Fruit fly (Drosophila melanogaster) whole organism, embryonic: ENCODE data around the gene ArgRS-m.
A peak's percentile ranks its signal among the peaks of the same experiment; 100 is the strongest.

Experiments used
- Abd-B ChIP-seq: fragments of 200-800 bp; sonication (Bioruptor generic); optimal IDR thresholded peaks from 2 replicates; lab custom pipeline; 2018; ENCODE audit warnings: missing biosample characterization, mild to moderate bottlenecking, missing genetic modification characterization, moderate library complexity
- B-H1 ChIP-seq: fragments of 200-800 bp; sonication (Bioruptor generic); IDR thresholded peaks from 3 replicates; pipeline ENCODE4 v1.3.6; 2022; ENCODE audit warnings: missing biosample characterization, missing genetic modification characterization
- CG10267 ChIP-seq: fragments of 200-800 bp; sonication (Bioruptor generic); optimal IDR thresholded peaks from 2 replicates; lab custom pipeline; 2018; ENCODE audit warnings: missing biosample characterization, mild to moderate bottlenecking, missing genetic modification characterization, moderate library complexity
- CG10366 ChIP-seq: fragments of 200-800 bp; sonication (Bioruptor generic); IDR thresholded peaks from 2 replicates; pipeline ENCODE4 v1.3.6; 2022; ENCODE audit warnings: missing biosample characterization, missing genetic modification characterization
- CG10959 ChIP-seq: fragments of 200-800 bp; sonication (Bioruptor generic); IDR thresholded peaks from 2 replicates; pipeline ENCODE4 v1.3.6; 2022; ENCODE audit warnings: missing biosample characterization, missing genetic modification characterization
- CG11695 ChIP-seq: fragments of 200-800 bp; sonication (Bioruptor generic); IDR thresholded peaks from 3 replicates; pipeline ENCODE4 v1.3.6; 2022; ENCODE audit warnings: missing biosample characterization, missing genetic modification characterization
- CG12769 ChIP-seq: fragments of 200-800 bp; sonication (Bioruptor generic); optimal IDR thresholded peaks from 2 replicates; lab custom pipeline; 2019; ENCODE audit warnings: missing biosample characterization, mild to moderate bottlenecking, missing genetic modification characterization, moderate library complexity
- CG14441 ChIP-seq: fragments of 200-800 bp; sonication (Bioruptor generic); IDR thresholded peaks from 2 replicates; pipeline ENCODE4 v1.3.6; 2022; ENCODE audit warnings: missing biosample characterization, missing genetic modification characterization
- CG15601 ChIP-seq: fragments of 200-800 bp; sonication (Bioruptor generic); optimal IDR thresholded peaks from 3 replicates; lab custom pipeline; 2019; ENCODE audit warnings: missing biosample characterization, mild to moderate bottlenecking, missing genetic modification characterization, moderate library complexity
- CG17359 ChIP-seq: fragments of 200-800 bp; sonication (Bioruptor generic); optimal IDR thresholded peaks from 3 replicates; lab custom pipeline; 2018; ENCODE audit warnings: missing biosample characterization, mild to moderate bottlenecking, missing genetic modification characterization, moderate library complexity
- CG2199 ChIP-seq: fragments of 200-800 bp; sonication (Bioruptor generic); IDR thresholded peaks from 3 replicates; pipeline ENCODE4 v1.3.6; 2022; ENCODE audit warnings: missing biosample characterization, missing genetic modification characterization
- CG2202 ChIP-seq: fragments of 200-800 bp; sonication (Bioruptor generic); optimal IDR thresholded peaks from 2 replicates; lab custom pipeline; 2018; ENCODE audit warnings: missing biosample characterization, mild to moderate bottlenecking, missing genetic modification characterization
- CG2678 ChIP-seq: fragments of 200-800 bp; sonication (Bioruptor generic); optimal IDR thresholded peaks from 3 replicates; lab custom pipeline; 2019; ENCODE audit warnings: missing biosample characterization, mild to moderate bottlenecking, missing genetic modification characterization, moderate library complexity
- CG32772 ChIP-seq: fragments of 200-800 bp; sonication (Bioruptor generic); IDR thresholded peaks from 2 replicates; pipeline ENCODE4 v1.3.6; 2022; ENCODE audit warnings: missing biosample characterization, missing genetic modification characterization
- CG3838 ChIP-seq: fragments of 200-800 bp; sonication (Bioruptor generic); optimal IDR thresholded peaks from 3 replicates; lab custom pipeline; 2016; ENCODE audit warnings: missing biosample characterization, missing genetic modification characterization
- CG6654 ChIP-seq: fragments of 200-800 bp; sonication (Bioruptor generic); optimal IDR thresholded peaks from 2 replicates; lab custom pipeline; 2017; ENCODE audit warnings: missing biosample characterization, mild to moderate bottlenecking, missing genetic modification characterization
- CG8281 ChIP-seq: fragments of 200-800 bp; sonication (Bioruptor generic); optimal IDR thresholded peaks from 2 replicates; lab custom pipeline; 2018; ENCODE audit warnings: missing biosample characterization, mild to moderate bottlenecking, missing genetic modification characterization, moderate library complexity
- CoRest ChIP-seq: fragments of 200-800 bp; sonication (Bioruptor generic); optimal IDR thresholded peaks from 3 replicates; lab custom pipeline; 2018; ENCODE audit warnings: missing biosample characterization, mild to moderate bottlenecking, missing genetic modification characterization, moderate library complexity
- Dp ChIP-seq: fragments of 200-800 bp; sonication (Bioruptor generic); optimal IDR thresholded peaks from 2 replicates; lab custom pipeline; 2018; ENCODE audit warnings: missing biosample characterization, mild to moderate bottlenecking, missing genetic modification characterization, moderate library complexity
- E2f2 ChIP-seq: fragments of 200-800 bp; sonication (Bioruptor generic); IDR thresholded peaks from 2 replicates; pipeline ENCODE4 v1.3.6; 2022; ENCODE audit warnings: missing biosample characterization, missing genetic modification characterization
- Fer2 ChIP-seq: fragments of 200-800 bp; sonication (Bioruptor generic); optimal IDR thresholded peaks from 2 replicates; lab custom pipeline; 2018; ENCODE audit warnings: missing biosample characterization, mild to moderate bottlenecking, missing genetic modification characterization, moderate library complexity
- Six4 ChIP-seq: fragments of 200-800 bp; sonication (Bioruptor generic); optimal IDR thresholded peaks from 2 replicates; lab custom pipeline; 2016; ENCODE audit warnings: missing biosample characterization, missing genetic modification characterization
- TFAM ChIP-seq: fragments of 200-800 bp; sonication (Bioruptor generic); optimal IDR thresholded peaks from 2 replicates; lab custom pipeline; 2017; ENCODE audit warnings: missing biosample characterization, missing genetic modification characterization, inconsistent platforms
- Usf ChIP-seq: fragments of 200-800 bp; sonication (Bioruptor generic); optimal IDR thresholded peaks from 2 replicates; lab custom pipeline; 2017; ENCODE audit warnings: missing genotype, missing biosample characterization, missing genetic modification characterization
- ab ChIP-seq: fragments of 200-800 bp; sonication (Bioruptor generic); optimal IDR thresholded peaks from 2 replicates; lab custom pipeline; 2016; ENCODE audit warnings: missing biosample characterization, missing genetic modification characterization
- bigmax ChIP-seq: fragments of 200-800 bp; sonication (Bioruptor generic); optimal IDR thresholded peaks from 2 replicates; lab custom pipeline; 2018; ENCODE audit warnings: missing biosample characterization, mild to moderate bottlenecking, missing genetic modification characterization
- chinmo ChIP-seq: fragments of 200-800 bp; sonication (Bioruptor generic); IDR thresholded peaks from 4 replicates; pipeline ENCODE4 v1.3.6; 2022; ENCODE audit warnings: missing biosample characterization, missing genetic modification characterization; ENCODE audit not compliant: partially characterized antibody
- dan ChIP-seq: fragments of 200-800 bp; sonication (Bioruptor generic); IDR thresholded peaks from 2 replicates; pipeline ENCODE4 v1.3.6; 2022; ENCODE audit warnings: missing biosample characterization, missing genetic modification characterization
- danr ChIP-seq: fragments of 200-800 bp; sonication (Bioruptor generic); IDR thresholded peaks from 2 replicates; pipeline ENCODE4 v1.3.6; 2022; ENCODE audit warnings: missing biosample characterization, missing genetic modification characterization
- eyg ChIP-seq: fragments of 200-800 bp; sonication (Bioruptor generic); optimal IDR thresholded peaks from 3 replicates; lab custom pipeline; 2016; ENCODE audit warnings: missing biosample characterization, missing genetic modification characterization
- fu2 ChIP-seq: fragments of 200-800 bp; sonication (Bioruptor generic); optimal IDR thresholded peaks from 2 replicates; lab custom pipeline; 2016; ENCODE audit warnings: missing biosample characterization, missing genetic modification characterization
- gce ChIP-seq: fragments of 200-800 bp; sonication (Bioruptor generic); IDR thresholded peaks from 3 replicates; pipeline ENCODE4 v1.3.6; 2022; ENCODE audit warnings: missing biosample characterization, missing genetic modification characterization
- gfzf ChIP-seq: fragments of 200-800 bp; sonication (Bioruptor generic); optimal IDR thresholded peaks from 2 replicates; lab custom pipeline; 2016; ENCODE audit warnings: missing biosample characterization, mild to moderate bottlenecking, missing genetic modification characterization, moderate library complexity
- grn ChIP-seq: fragments of 200-800 bp; sonication (Bioruptor generic); optimal IDR thresholded peaks from 3 replicates; lab custom pipeline; 2017; ENCODE audit warnings: missing biosample characterization, missing genetic modification characterization
- hth ChIP-seq: fragments of >200 bp; optimal IDR thresholded peaks from 2 replicates; lab custom pipeline; 2017; ENCODE audit warnings: inconsistent platforms
- otp ChIP-seq: fragments of 200-800 bp; sonication (Bioruptor generic); IDR thresholded peaks from 3 replicates; pipeline ENCODE4, ENCODE4 v1.3.6; 2022; ENCODE audit warnings: missing biosample characterization, missing genetic modification characterization
- slp2 ChIP-seq: fragments of 200-800 bp; sonication (Bioruptor generic); optimal IDR thresholded peaks from 2 replicates; lab custom pipeline; 2016; ENCODE audit warnings: missing biosample characterization, missing genetic modification characterization
- sug ChIP-seq: fragments of 200-800 bp; optimal IDR thresholded peaks from 2 replicates; lab custom pipeline; 2019; ENCODE audit warnings: missing biosample characterization, mild to moderate bottlenecking, missing genetic modification characterization, moderate library complexity
- tgo ChIP-seq: fragments of 200-800 bp; sonication (Bioruptor generic); IDR thresholded peaks from 3 replicates; pipeline ENCODE4 v1.3.6; 2022; ENCODE audit warnings: missing biosample characterization, missing genetic modification characterization
- toy ChIP-seq: fragments of 200-800 bp; sonication (Bioruptor generic); IDR thresholded peaks from 2 replicates; pipeline ENCODE4 v1.3.6; 2022; ENCODE audit warnings: missing biosample characterization, missing genetic modification characterization
- ttk ChIP-seq: fragments of 200-800 bp; sonication (Bioruptor generic); IDR thresholded peaks from 2 replicates; pipeline ENCODE4 v2.1.2; 2022; ENCODE audit warnings: missing biosample characterization, missing genetic modification characterization

Gene ArgRS-m

dm6 chr3R:7913139-7913538 is 26.3 kb downstream of the ArgRS-m start, which contains the start of gene Rfk (continued):
- no peak for TF ChIP-seq dan (GFP tag; lab: Robert Waterston, UW)
- TF ChIP-seq otp (GFP tag; lab: Robert Waterston, UW): no peak
- no peak for TF ChIP-seq bigmax (GFP tag; lab: Kevin White, UChicago)
- TF ChIP-seq gce (GFP tag; lab: Robert Waterston, UW): no peak
- no peak for TF ChIP-seq tgo (GFP tag; lab: Robert Waterston, UW)
- TF ChIP-seq CG15601 (tag; lab: Kevin White, UChicago): no peak
- TF ChIP-seq sug (tag; lab: Kevin White, UChicago): peak; percentile 34
- TF ChIP-seq eyg: no peak
- TF ChIP-seq fu2 (GFP tag; lab: Kevin White, UChicago): no peak
- peak; percentile 26 for TF ChIP-seq CG17359 (tag; lab: Kevin White, UChicago)
- TF ChIP-seq TFAM: no peak
- TF ChIP-seq E2f2 (GFP tag; lab: Robert Waterston, UW): peak; percentile 63
- TF ChIP-seq CG2202 (tag; lab: Kevin White, UChicago): no peak
- no peak for TF ChIP-seq CG14441 (GFP tag; lab: Robert Waterston, UW)
- TF ChIP-seq Usf (GFP tag; lab: Kevin White, UChicago): no peak
- TF ChIP-seq ttk: no peak
- TF ChIP-seq CG10959 (GFP tag; lab: Robert Waterston, UW): no peak
- no peak for TF ChIP-seq CG8281
- no peak for TF ChIP-seq grn (GFP tag; lab: Kevin White, UChicago)
- TF ChIP-seq Six4 (GFP tag; lab: Kevin White, UChicago): no peak
- no peak for TF ChIP-seq danr (GFP tag; lab: Robert Waterston, UW)
- peak; percentile 43 for TF ChIP-seq Abd-B (GFP tag; lab: Kevin White, UChicago)
- no peak for TF ChIP-seq CG10366
- TF ChIP-seq B-H1 (GFP tag; lab: Robert Waterston, UW): no peak
- no peak for TF ChIP-seq CG6654 (GFP tag; lab: Kevin White, UChicago)
- TF ChIP-seq toy (GFP tag; lab: Robert Waterston, UW): no peak
- TF ChIP-seq Dp: peak; percentile 52
- no peak for TF ChIP-seq chinmo (GFP tag; lab: Robert Waterston, UW)
- no peak for TF ChIP-seq CG11695 (GFP tag; lab: Robert Waterston, UW)
- no peak for TF ChIP-seq ab (GFP tag; lab: Kevin White, UChicago)
- TF ChIP-seq slp2 (GFP tag; lab: Kevin White, UChicago): no peak
- TF ChIP-seq hth: no peak
- no peak for TF ChIP-seq CG2678
- peak; percentile 31 for TF ChIP-seq CoRest (tag; lab: Kevin White, UChicago)
- no peak for TF ChIP-seq CG3838 (GFP tag; lab: Kevin White, UChicago)

dm6 chr3R:7913551-7913950 is 26.7 kb downstream of the ArgRS-m start, which contains the start of gene kipf:
TSS of gene kipf (plus strand) at chr3R:7913851.
- TF ChIP-seq B-H1 (GFP tag; lab: Robert Waterston, UW): no peak
- no peak for TF ChIP-seq CG2199 (GFP tag; lab: Robert Waterston, UW)
- no peak for TF ChIP-seq gfzf (GFP tag; lab: Kevin White, UChicago)
- peak; percentile 14 for TF ChIP-seq CG10267 (tag; lab: Kevin White, UChicago)
- no peak for TF ChIP-seq CG12769 (tag; lab: Kevin White, UChicago)
- TF ChIP-seq CG32772 (GFP tag; lab: Robert Waterston, UW): 0 out of 2 replicates have a peak, but pooled peaks have one; percentile 2
- TF ChIP-seq Fer2 (tag; lab: Kevin White, UChicago): no peak
